Worm (Caenorhabditis elegans) whole organism, L4/young adult: ENCODE data around the gene F16G10.9.

ENCODE experiments used
- W03F9.2 ChIP-seq: fragments of 150-350 bp; optimal IDR thresholded peaks from 2 replicates; lab custom pipeline; 2014; ENCODE audit warnings: missing biosample characterization, missing genetic modification characterization
- dao-5 ChIP-seq: sonication (generic microtip); optimal IDR thresholded peaks from 2 replicates; lab custom pipeline; 2016; ENCODE audit warnings: missing genotype, missing genetic modification characterization, moderate library complexity, missing compliant biosample characterization
- him-1 ChIP-seq: sonication (generic microtip); optimal IDR thresholded peaks from 2 replicates; lab custom pipeline; 2016; ENCODE audit warnings: missing genotype, missing genetic modification reagents, missing genetic modification characterization, missing compliant biosample characterization

ce11 chrII:2418836-2419235 lies 33.4 kb upstream of the F16G10.9 start, which contains the start of gene fbxc-20:
- TF ChIP-seq W03F9.2 (tag; lab: Kevin White, UChicago) (no peak), dao-5 (no peak), him-1 (tag; lab: Kevin White, UChicago) (no peak)
